Fruit fly (Drosophila melanogaster) ovary, adult (tissue): ENCODE results near the gene CG1677.

Experiments
- CG17801 ChIP-seq: fragments of 200-800 bp; optimal IDR thresholded peaks from 2 replicates; lab custom pipeline; 2019; ENCODE audit warnings: missing biosample characterization, mild to moderate bottlenecking, missing genetic modification characterization, moderate library complexity; ENCODE audit not compliant: partially characterized antibody

CG1677 gene

DNA sequence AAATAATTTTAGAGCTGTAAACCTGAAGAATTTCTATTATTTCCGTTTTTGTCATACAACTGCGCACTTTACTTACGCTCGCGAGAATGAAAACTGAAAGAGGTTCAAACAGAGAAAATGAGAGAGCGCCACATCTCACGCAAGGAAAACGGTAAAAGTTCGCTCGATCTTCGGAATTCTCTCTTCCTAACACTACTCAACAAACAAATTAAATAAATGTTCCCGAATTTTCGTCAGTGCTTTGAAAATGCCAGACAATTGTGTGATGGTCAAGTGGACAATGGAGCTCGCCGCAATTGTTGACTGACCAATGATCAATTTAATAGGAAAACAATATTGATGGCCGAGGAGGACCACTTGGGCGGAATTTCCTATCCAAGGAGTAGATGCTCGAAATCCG, at the start of gene CG1677:
Gene CG1677, minus strand, starts transcription at position 101 of the 400 bp plus-strand sequence.
- TF ChIP-seq CG17801 (GFP tag; lab: Kevin White, UChicago), result no peak

dm6 chrX:7453236-7453635, 47.6 kb upstream of the CG1677 start, which contains the start of gene CG43198:
Gene CG43198 (minus strand): TSS chrX:7453336.
- TF ChIP-seq CG17801 (GFP tag; lab: Kevin White, UChicago), result no peak

DNA sequence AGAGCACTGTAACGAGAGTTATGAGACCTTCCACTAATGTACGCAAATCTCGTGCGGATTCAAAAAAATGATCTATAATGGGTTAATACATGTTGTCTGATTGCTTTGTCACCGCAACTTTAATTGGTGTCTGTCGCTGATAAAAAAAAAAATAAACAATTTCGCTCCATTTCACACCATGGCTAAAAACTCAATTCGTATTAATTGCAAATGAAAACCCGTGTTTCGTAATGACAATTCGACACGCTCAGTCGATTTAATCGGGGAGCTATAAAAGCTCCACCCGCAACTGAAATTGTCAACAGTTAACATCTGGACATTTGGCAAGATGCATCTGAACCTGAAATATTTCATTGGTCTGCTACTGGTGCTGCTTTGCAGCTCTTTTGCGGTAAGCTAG, 46.3 kb upstream of the CG1677 start, which contains the start of gene CG11368:
Gene CG11368, plus strand, starts transcription at position 301 of the 400 bp plus-strand sequence.
- TF ChIP-seq CG17801 (GFP tag; lab: Kevin White, UChicago), result no peak

DNA sequence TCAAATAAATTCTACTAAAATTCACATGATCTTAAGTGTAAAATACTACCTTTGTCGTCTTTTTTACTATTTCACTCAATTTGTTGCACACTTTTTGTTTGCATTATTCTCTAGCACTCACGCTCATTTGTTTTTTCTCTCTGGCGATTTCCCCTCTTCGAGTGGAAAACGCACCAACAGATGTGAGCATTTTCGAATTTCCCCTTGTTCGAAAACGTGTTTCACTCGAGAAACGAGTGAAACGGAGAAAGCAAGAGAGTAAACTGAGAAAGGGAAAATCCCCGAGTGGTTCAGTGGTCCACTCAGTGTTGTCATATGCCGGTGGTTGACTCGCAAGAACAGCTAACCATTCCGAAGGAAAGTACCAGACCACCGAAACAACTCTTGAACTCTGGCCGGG, 39.4 kb upstream of the CG1677 start:
- no peak for TF ChIP-seq CG17801 (GFP tag; lab: Kevin White, UChicago)

DNA sequence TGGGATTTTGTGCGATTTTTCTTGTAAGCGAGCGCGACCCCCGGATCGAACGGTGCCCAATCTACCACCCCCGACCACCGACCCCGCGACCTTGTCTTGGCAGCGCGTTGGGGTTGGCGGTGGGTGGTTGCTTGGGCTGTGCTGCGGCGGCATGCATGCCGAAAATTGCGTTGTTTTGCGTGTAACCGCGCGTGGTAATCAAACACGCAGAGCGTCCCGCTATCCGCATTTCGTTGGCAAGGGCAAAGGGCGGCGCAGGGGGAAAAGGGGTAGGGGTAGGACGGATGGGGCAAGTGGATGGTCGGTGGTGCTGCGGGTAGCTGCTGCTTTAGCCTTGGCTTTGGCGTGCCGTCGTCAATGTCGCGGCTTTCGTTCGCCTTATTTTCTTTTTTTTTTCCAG, 26.8 kb upstream of the CG1677 start:
- TF ChIP-seq CG17801 (GFP tag; lab: Kevin White, UChicago), result no peak

DNA sequence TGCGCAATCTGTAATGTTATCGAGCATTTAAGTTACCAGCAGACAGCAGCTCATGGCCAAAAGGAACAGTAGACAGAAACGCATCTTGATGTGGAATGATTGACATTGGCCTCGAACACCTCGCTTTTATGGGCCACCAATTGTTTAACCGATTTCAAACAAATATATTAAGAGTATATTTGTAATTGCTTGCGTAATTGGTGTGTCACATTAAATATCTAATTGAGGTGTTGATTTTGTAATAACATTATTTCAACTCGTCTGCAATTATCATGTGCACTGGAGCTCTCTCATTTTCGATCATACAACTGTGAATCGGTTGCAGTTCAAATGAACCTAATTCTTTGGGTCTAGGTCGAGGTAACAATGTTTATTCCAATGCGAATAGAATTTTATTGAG, 20.0 kb upstream of the CG1677 start, which contains the start of gene CG32726:
Gene CG32726, minus strand, starts transcription at position 101 of the 400 bp plus-strand sequence.
- TF ChIP-seq CG17801 (GFP tag; lab: Kevin White, UChicago), result no peak

dm6 chrX:7424742-7425141, 19.1 kb upstream of the CG1677 start, which contains the start of gene CG15036:
Gene CG15036 (minus strand): TSS chrX:7424842.
- TF ChIP-seq CG17801 (GFP tag; lab: Kevin White, UChicago), result no peak

dm6 chrX:7422577-7422976, 17.0 kb upstream of the CG1677 start:
- no peak for TF ChIP-seq CG17801 (GFP tag; lab: Kevin White, UChicago)

DNA sequence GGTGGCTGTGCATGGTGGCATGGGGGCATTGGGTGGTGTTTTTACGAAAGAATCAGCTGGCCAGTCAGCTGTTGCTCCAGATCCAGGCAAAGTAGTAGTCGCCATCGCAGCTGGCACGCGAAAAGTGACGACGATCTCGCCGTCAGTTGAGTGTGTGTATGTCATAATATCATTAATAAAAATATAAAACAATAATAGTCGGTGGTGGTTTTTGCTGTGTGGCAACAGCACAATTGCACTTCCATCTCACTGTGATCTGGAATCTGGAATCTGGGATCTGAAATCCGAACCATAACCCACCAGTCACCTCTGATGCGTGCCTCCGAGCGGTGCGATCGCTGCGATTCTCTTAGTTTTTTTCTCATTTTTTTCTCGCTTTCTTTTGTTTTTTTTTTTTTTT, 12.7 kb upstream of the CG1677 start, which contains the start of gene rumpel:
Gene rumpel, plus strand, starts transcription at position 301 of the 400 bp plus-strand sequence.
- TF ChIP-seq CG17801 (GFP tag; lab: Kevin White, UChicago), result no peak

DNA sequence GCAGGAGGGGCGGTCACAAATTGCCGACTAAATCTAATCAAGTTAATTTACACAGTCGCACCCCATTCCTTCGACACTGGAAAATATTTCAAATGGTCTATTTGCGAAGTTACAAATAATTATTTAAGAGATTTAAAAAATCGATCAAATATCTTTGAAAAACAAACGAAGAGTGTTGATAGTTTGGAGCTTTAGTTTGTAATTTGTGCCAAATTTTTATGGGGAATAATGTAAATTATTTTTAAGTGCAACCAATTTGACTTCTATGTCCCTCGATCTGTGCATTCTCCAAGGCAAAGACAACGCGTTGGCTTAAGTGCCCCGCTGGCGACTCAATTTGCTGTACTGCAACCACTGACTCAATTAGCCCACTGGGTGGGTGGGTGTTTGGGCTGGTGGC, 12.3 kb upstream of the CG1677 start:
- TF ChIP-seq CG17801 (GFP tag; lab: Kevin White, UChicago), result no peak

DNA sequence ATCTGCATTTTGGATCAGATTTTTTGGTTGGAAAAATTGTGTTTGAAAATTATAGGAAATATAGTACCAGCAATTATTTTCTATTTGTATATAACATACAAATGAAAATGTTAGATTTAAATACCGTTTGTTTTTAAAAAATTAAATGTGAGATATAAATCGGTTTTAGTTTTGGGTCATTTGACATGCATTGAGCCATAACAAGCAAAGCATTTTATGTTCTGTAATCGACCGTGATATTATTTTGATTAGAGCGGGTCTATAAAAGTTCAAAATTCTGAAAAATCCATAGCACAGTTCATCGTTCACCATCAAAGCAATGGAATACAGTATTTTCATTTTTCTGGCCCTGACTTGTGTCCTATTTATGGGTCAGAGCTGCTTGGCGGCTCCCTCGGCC, 11.4 kb upstream of the CG1677 start, which contains the start of gene CG34337:
Gene CG34337, plus strand, starts transcription at position 301 of the 400 bp plus-strand sequence.
- TF ChIP-seq CG17801 (GFP tag; lab: Kevin White, UChicago), result no peak

- TF ChIP-seq CG17801 (GFP tag; lab: Kevin White, UChicago), result no peak
Measured at dm6 chrX:7415027-7415426, 9.4 kb upstream of the CG1677 start.

- TF ChIP-seq CG17801 (GFP tag; lab: Kevin White, UChicago), result no peak
Measured at dm6 chrX:7413569-7413968, 8.0 kb upstream of the CG1677 start, which contains the start of gene CG42705. Gene CG42705 (plus strand): TSS chrX:7413869.

- TF ChIP-seq CG17801 (GFP tag; lab: Kevin White, UChicago), result no peak
Measured at dm6 chrX:7412368-7412767, 6.8 kb upstream of the CG1677 start, which contains the start of gene CG42704. Gene CG42704 (plus strand): TSS chrX:7412668.

- no peak for TF ChIP-seq CG17801 (GFP tag; lab: Kevin White, UChicago)
Measured at dm6 chrX:7411806-7412205, 6.2 kb upstream of the CG1677 start, which contains the start of gene CG42246. Gene CG42246 (minus strand): TSS chrX:7411906.

DNA sequence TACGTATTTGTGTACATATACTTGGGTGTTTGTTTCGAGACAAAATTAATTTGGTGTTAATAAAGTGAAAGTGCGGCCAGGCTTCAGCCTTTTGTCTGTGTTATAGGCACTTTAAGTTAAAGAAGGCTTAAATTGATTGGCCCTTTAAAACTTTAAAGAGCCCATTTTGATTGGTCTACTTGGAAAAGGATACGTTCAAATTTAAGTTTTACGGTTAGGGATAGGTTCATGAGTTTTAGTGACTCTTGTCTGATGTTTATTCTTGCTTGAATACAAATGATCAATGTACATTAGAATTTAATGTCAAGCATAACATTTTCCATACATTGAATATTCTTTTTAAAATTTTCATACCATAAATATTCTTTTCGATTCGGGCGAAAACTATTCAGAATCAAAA, 1.3 kb upstream of the CG1677 start, which contains the start of gene CG32727:
Gene CG32727, plus strand, starts transcription at position 301 of the 400 bp plus-strand sequence.
- TF ChIP-seq CG17801 (GFP tag; lab: Kevin White, UChicago), result no peak
